Worm (Caenorhabditis elegans): ENCODE data around the gene irld-7.
"Not testable (repeated sequence)": the region's sequence is repeated elsewhere in the genome, so short reads cannot be mapped to it uniquely, and the experiment has no call there.

Gene irld-7

ce11 chrIV:6588080-6588613 lies 2.0 kb upstream of the irld-7 start:
- no peak for TF ChIP-seq ztf-4 (tag; optimal IDR thresholded peaks at IDR 0.05)
- TF ChIP-seq pha-4 (tag; optimal IDR thresholded peaks at IDR 0.05): no peak
- no peak for TF ChIP-seq ama-1 (optimal IDR thresholded peaks at IDR 0.05)
- TF ChIP-seq nhr-25 (tag; optimal IDR thresholded peaks at IDR 0.05): no peak
- no peak for TF ChIP-seq elt-3 (tag; optimal IDR thresholded peaks at IDR 0.05)
- TF ChIP-seq R02D3.7 (tag; optimal IDR thresholded peaks at IDR 0.05): no peak
- no peak for TF ChIP-seq nhr-67 (tag; optimal IDR thresholded peaks at IDR 0.05)
- TF ChIP-seq nhr-23 (tag; optimal IDR thresholded peaks at IDR 0.05): no peak
- TF ChIP-seq fos-1 (tag; optimal IDR thresholded peaks at IDR 0.05): no peak
- TF ChIP-seq nhr-43 (tag; optimal IDR thresholded peaks at IDR 0.05; ENCODE audit: poor library complexity, severe bottlenecking): no peak
- TF ChIP-seq zag-1 (tag; optimal IDR thresholded peaks at IDR 0.05): no peak
- TF ChIP-seq fkh-2 (tag; optimal IDR thresholded peaks at IDR 0.05): no peak
- no peak for TF ChIP-seq skn-1 (tag; optimal IDR thresholded peaks at IDR 0.05)

ce11 chrIV:6591010-6591746 lies 1.0 kb downstream of the irld-7 start, which contains the start of the genes nspb-1 and nspb-2:
Gene nspb-1, minus strand, starts transcription at chrIV:6591110.
Gene nspb-2, plus strand, starts transcription at chrIV:6591696.
- TF ChIP-seq lsy-12 (tag; optimal IDR thresholded peaks at IDR 0.05); sea-2 (GFP tag; optimal IDR thresholded peaks at IDR 0.05); fkh-2 (tag; optimal IDR thresholded peaks at IDR 0.05): not testable (repeated sequence)

ce11 chrIV:6594871-6595270 lies 4.7 kb downstream of the irld-7 start, which contains the start of gene nspb-3:
Gene nspb-3, minus strand, starts transcription at chrIV:6594971.
- not testable (repeated sequence) for TF ChIP-seq elt-3, elt-2, ceh-9 (tag; optimal IDR thresholded peaks at IDR 0.05)

- TF ChIP-seq ama-1 (optimal IDR thresholded peaks at IDR 0.05) (no peak), ztf-11 (tag; optimal IDR thresholded peaks at IDR 0.05) (no peak), daf-12 (tag; optimal IDR thresholded peaks at IDR 0.05) (no peak)
Observed at ce11 chrIV:6595912-6596311, 5.8 kb downstream of the irld-7 start, which contains the start of gene F38A5.22. Gene F38A5.22, minus strand, starts transcription at chrIV:6595940.

ce11 chrIV:6597298-6597697 lies 7.1 kb downstream of the irld-7 start, which contains the start of gene F38A5.6:
Gene F38A5.6, minus strand, starts transcription at chrIV:6597398.
- no peak for TF ChIP-seq ZK546.5 (tag; optimal IDR thresholded peaks at IDR 0.05)
- no peak for TF ChIP-seq lin-39 (tag; optimal IDR thresholded peaks at IDR 0.05)
- TF ChIP-seq ztf-4 (tag; optimal IDR thresholded peaks at IDR 0.05): no peak
- no peak for TF ChIP-seq nhr-28 (tag; optimal IDR thresholded peaks at IDR 0.05)
- no peak for TF ChIP-seq tbx-2 (tag; optimal IDR thresholded peaks at IDR 0.05)
- TF ChIP-seq nhr-12 (tag; optimal IDR thresholded peaks at IDR 0.05): no peak
- TF ChIP-seq nhr-237 (tag; optimal IDR thresholded peaks at IDR 0.05): no peak
- TF ChIP-seq fkh-10 (GFP tag; optimal IDR thresholded peaks at IDR 0.05): no peak
- no peak for TF ChIP-seq lin-15B (tag; optimal IDR thresholded peaks at IDR 0.05)
- TF ChIP-seq aly-2 (tag; optimal IDR thresholded peaks at IDR 0.05): no peak
- no peak for TF ChIP-seq snpc-4 (tag; optimal IDR thresholded peaks at IDR 0.05)
- no peak for TF ChIP-seq R02D3.7 (tag; optimal IDR thresholded peaks at IDR 0.05)
- no peak for TF ChIP-seq sea-2 (GFP tag; optimal IDR thresholded peaks at IDR 0.05)
- no peak for TF ChIP-seq jun-1 (tag; optimal IDR thresholded peaks at IDR 0.05)
- TF ChIP-seq mdl-1 (tag; optimal IDR thresholded peaks at IDR 0.05): no peak
- no peak for TF ChIP-seq ztf-11 (tag; optimal IDR thresholded peaks at IDR 0.05)
- TF ChIP-seq nfya-1 (tag; optimal IDR thresholded peaks at IDR 0.05; ENCODE audit: insufficient read depth): no peak

- not testable (repeated sequence) for TF ChIP-seq pha-4, nhr-67, skn-1 (tag; optimal IDR thresholded peaks at IDR 0.05)
Observed at ce11 chrIV:6597918-6598317, 7.8 kb downstream of the irld-7 start, which contains the start of gene nspb-4. Gene nspb-4, plus strand, starts transcription at chrIV:6598218.

All from whole organism, L3 larva.